Worm (Caenorhabditis elegans): Measurements from ENCODE around the gene K12B6.4.

- TF ChIP-seq pha-4 (tag; optimal IDR thresholded peaks at IDR 0.05) (no peak), nhr-232 (tag; optimal IDR thresholded peaks at IDR 0.05) (no peak)
Measured at ce11 chrV:6326980-6327379, 45.9 kb upstream of the K12B6.4 start, which contains the start of gene fbxa-202.
